Worm (Caenorhabditis elegans) whole organism, L1 larva: Measurements from ENCODE around the gene cwf-19L1.

Experiments used
- C34B4.2 ChIP-seq: sonication (generic microtip); optimal IDR thresholded peaks from 2 replicates; lab custom pipeline; 2017; ENCODE audit warnings: mild to moderate bottlenecking, missing genetic modification characterization, missing compliant biosample characterization
- F16B12.6 ChIP-seq: fragments of 150-350 bp; optimal IDR thresholded peaks from 2 replicates; lab custom pipeline; 2014; ENCODE audit warnings: missing biosample characterization, missing genetic modification characterization
- blmp-1 ChIP-seq: fragments of 150-350 bp; optimal IDR thresholded peaks from 2 replicates; lab custom pipeline; 2014; ENCODE audit warnings: missing biosample characterization, missing genetic modification characterization
- dpl-1 ChIP-seq, 3 experiments: fragments of 150-350 bp in 2 of 3; sonication (generic microtip) in 1 of 3; optimal IDR thresholded peaks; 2 replicates each; lab custom pipeline; 2014 to 2017; ENCODE audit warnings: missing biosample characterization in 3 of 3, missing genetic modification characterization in 3 of 3, missing genetic modification reagents in 3 of 3
- efl-1 ChIP-seq, 4 experiments: fragments of 150-350 bp; optimal IDR thresholded peaks in 3 of 4; peaks in 1 of 4; 1 replicate in 1 of 4; 2 replicates in 3 of 4; lab custom pipeline; 2014; ENCODE audit warnings: missing biosample characterization in 2 of 4, missing genetic modification characterization in 2 of 4, missing genetic modification reagents in 2 of 4
- efl-3 ChIP-seq: fragments of 200-800 bp; sonication (Bioruptor generic); optimal IDR thresholded peaks from 2 replicates; lab custom pipeline; 2018; ENCODE audit warnings: mild to moderate bottlenecking, missing genetic modification characterization, missing compliant biosample characterization
- egl-27 ChIP-seq, 2 experiments: fragments of 150-350 bp in 1 of 2; sonication (generic microtip); optimal IDR thresholded peaks; 3 replicates each; lab custom pipeline; 2017 to 2018; ENCODE audit warnings: missing biosample characterization in 2 of 2, missing genetic modification characterization in 2 of 2, missing genetic modification reagents in 2 of 2
- elt-2 ChIP-seq: sonication (generic microtip); optimal IDR thresholded peaks from 2 replicates; lab custom pipeline; 2016; ENCODE audit warnings: missing genetic modification characterization, mild to moderate bottlenecking, inconsistent platforms, missing compliant biosample characterization, missing genetic modification reagents
- fkh-8 ChIP-seq: sonication (generic microtip); optimal IDR thresholded peaks from 2 replicates; lab custom pipeline; 2016; ENCODE audit warnings: mild to moderate bottlenecking, missing genetic modification characterization, missing compliant biosample characterization
- grh-1 ChIP-seq: fragments of 200-800 bp; sonication (Bioruptor generic); IDR thresholded peaks from 2 replicates; pipeline ENCODE4 v1.3.6; 2022; ENCODE audit warnings: missing genetic modification reagents, missing genetic modification characterization, missing compliant biosample characterization
- hlh-4 ChIP-seq: sonication (generic microtip); optimal IDR thresholded peaks from 2 replicates; lab custom pipeline; 2016; ENCODE audit warnings: mild to moderate bottlenecking, missing genetic modification characterization, missing compliant biosample characterization
- jun-1 ChIP-seq: fragments of 150-350 bp; optimal IDR thresholded peaks from 2 replicates; lab custom pipeline; 2014; ENCODE audit warnings: missing biosample characterization, missing genetic modification reagents, missing genetic modification characterization
- lin-14 ChIP-seq: fragments of 200-800 bp; sonication (Bioruptor generic); optimal IDR thresholded peaks from 2 replicates; lab custom pipeline; 2018; ENCODE audit warnings: mild to moderate bottlenecking, missing genetic modification characterization, moderate library complexity, missing compliant biosample characterization
- lin-35 ChIP-seq, 2 experiments: fragments of 150-350 bp; optimal IDR thresholded peaks; 2 replicates each; lab custom pipeline; 2014; ENCODE audit warnings: missing biosample characterization in 2 of 2, missing genetic modification characterization in 2 of 2, missing genetic modification reagents in 2 of 2
- lsy-2 ChIP-seq, 2 experiments: fragments of 150-350 bp; optimal IDR thresholded peaks; 2 replicates each; lab custom pipeline; 2014; ENCODE audit warnings: missing biosample characterization in 2 of 2, missing genetic modification characterization in 2 of 2
- mdl-1 ChIP-seq, 2 experiments: fragments of 150-350 bp; optimal IDR thresholded peaks; 2 replicates each; lab custom pipeline; 2014 to 2017; ENCODE audit warnings: missing biosample characterization in 2 of 2, missing genetic modification characterization in 2 of 2, inconsistent platforms in 1 of 2
- mep-1 ChIP-seq: fragments of 150-350 bp; optimal IDR thresholded peaks from 2 replicates; lab custom pipeline; 2014; ENCODE audit warnings: missing biosample characterization, missing genetic modification characterization
- nhr-12 ChIP-seq: sonication (generic microtip); optimal IDR thresholded peaks from 2 replicates; lab custom pipeline; 2017; ENCODE audit warnings: missing biosample characterization, missing genetic modification characterization
- nhr-20 ChIP-seq: sonication (generic microtip); optimal IDR thresholded peaks from 2 replicates; lab custom pipeline; 2016; ENCODE audit warnings: mild to moderate bottlenecking, missing genetic modification characterization, missing compliant biosample characterization
- nhr-237 ChIP-seq: fragments of 150-350 bp; optimal IDR thresholded peaks from 2 replicates; lab custom pipeline; 2014; ENCODE audit warnings: missing biosample characterization, missing genetic modification characterization
- nhr-28 ChIP-seq: fragments of 150-350 bp; optimal IDR thresholded peaks from 2 replicates; lab custom pipeline; 2014; ENCODE audit warnings: missing biosample characterization, missing genetic modification characterization
- nhr-47 ChIP-seq: sonication (generic microtip); optimal IDR thresholded peaks from 2 replicates; lab custom pipeline; 2016; ENCODE audit warnings: mild to moderate bottlenecking, missing genetic modification characterization, moderate library complexity, missing compliant biosample characterization
- nhr-71 ChIP-seq: sonication (generic microtip); optimal IDR thresholded peaks from 2 replicates; lab custom pipeline; 2016; ENCODE audit warnings: mild to moderate bottlenecking, missing genetic modification characterization, moderate library complexity, missing compliant biosample characterization
- nhr-77 ChIP-seq: fragments of 150-350 bp; optimal IDR thresholded peaks from 2 replicates; lab custom pipeline; 2014; ENCODE audit warnings: missing biosample characterization, missing genetic modification characterization
- nhr-85 ChIP-seq: sonication (generic microtip); peaks from one replicate; lab custom pipeline; 2016; ENCODE audit warnings: missing genetic modification characterization, inconsistent platforms, missing compliant biosample characterization
- nhr-90 ChIP-seq: sonication (generic microtip); optimal IDR thresholded peaks from 2 replicates; lab custom pipeline; 2016; ENCODE audit warnings: mild to moderate bottlenecking, missing genetic modification characterization, missing compliant biosample characterization; ENCODE audit not compliant: poor library complexity
- skn-1 ChIP-seq: fragments of 150-350 bp; optimal IDR thresholded peaks from 2 replicates; lab custom pipeline; 2014; ENCODE audit warnings: missing biosample characterization, missing genetic modification characterization
- snu-23 ChIP-seq: sonication (generic microtip); optimal IDR thresholded peaks from 2 replicates; lab custom pipeline; 2016; ENCODE audit warnings: missing genetic modification characterization, missing compliant biosample characterization
- tbx-2 ChIP-seq: sonication (generic microtip); optimal IDR thresholded peaks from 2 replicates; lab custom pipeline; 2016; ENCODE audit warnings: missing genetic modification characterization, missing compliant biosample characterization
- unc-30 ChIP-seq: sonication (generic microtip); optimal IDR thresholded peaks from 2 replicates; lab custom pipeline; 2017; ENCODE audit warnings: missing biosample characterization, missing genetic modification characterization
- unc-86 ChIP-seq: sonication (generic microtip); optimal IDR thresholded peaks from 2 replicates; lab custom pipeline; 2016; ENCODE audit warnings: missing genetic modification characterization, missing compliant biosample characterization
- vab-15 ChIP-seq: sonication (generic microtip); optimal IDR thresholded peaks from 2 replicates; lab custom pipeline; 2017; ENCODE audit warnings: missing genotype, mild to moderate bottlenecking, missing genetic modification characterization, missing compliant biosample characterization
- xbp-1 ChIP-seq: sonication (generic microtip); optimal IDR thresholded peaks from 2 replicates; lab custom pipeline; 2016; ENCODE audit warnings: missing genetic modification characterization, missing compliant biosample characterization
- zip-4 ChIP-seq: fragments of 200-800 bp; sonication (Bioruptor generic); optimal IDR thresholded peaks from 2 replicates; lab custom pipeline; 2018; ENCODE audit warnings: mild to moderate bottlenecking, missing genetic modification characterization, moderate library complexity, missing compliant biosample characterization
- ztf-4 ChIP-seq: fragments of 150-350 bp; optimal IDR thresholded peaks from 2 replicates; lab custom pipeline; 2014; ENCODE audit warnings: missing biosample characterization, missing genetic modification characterization

cwf-19L1 gene

DNA sequence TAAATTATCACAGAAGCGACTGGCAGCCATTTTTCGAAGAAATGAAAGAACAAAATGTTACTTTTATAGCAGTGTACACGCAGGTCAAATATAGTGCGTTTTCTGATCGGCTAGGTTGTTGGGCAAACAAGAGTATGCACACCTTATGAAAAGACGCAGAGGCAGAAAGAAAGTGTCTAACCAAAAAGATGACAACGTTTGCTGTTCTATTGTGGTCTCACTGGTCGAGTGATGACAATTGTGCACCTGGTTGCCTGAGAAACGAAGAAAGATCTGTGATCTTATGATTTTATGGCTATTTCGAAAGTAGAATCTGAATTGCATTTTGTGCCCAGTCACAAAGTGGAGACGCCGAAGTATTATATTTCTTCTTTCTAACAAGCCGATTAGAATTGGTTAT, 2.9 kb downstream of the cwf-19L1 start, which contains the start of gene F17A9.4:
F17A9.4 (minus strand) TSS at position 97 of the 400 bp plus-strand sequence.
- TF ChIP-seq nhr-77 (tag; lab: Kevin White, UChicago) (peak; percentile 0), elt-2 (tag; lab: Kevin White, UChicago) (peak; percentile 64), xbp-1 (tag; lab: Kevin White, UChicago) (peak; percentile 49), nhr-20 (tag; lab: Kevin White, UChicago) (peak; percentile 76), skn-1 (tag; lab: Kevin White, UChicago) (peak; percentile 93), snu-23 (GFP tag; lab: Kevin White, UChicago) (peak; percentile 23), nhr-47 (tag; lab: Kevin White, UChicago) (peak; percentile 45), vab-15 (no peak), lin-14 (GFP tag; lab: Kevin White, UChicago) (peak; percentile 70), grh-1 (GFP tag; lab: Robert Waterston, UW) (no peak), nhr-71 (tag; lab: Kevin White, UChicago) (peak; percentile 67), nhr-28 (tag; lab: Kevin White, UChicago) (no peak), lin-35 (GFP tag; optimal IDR thresholded peaks at IDR 0.05; lab: Kevin White, UChicago) (peak; percentile 14 to 44), jun-1 (no peak), fkh-8 (tag; lab: Kevin White, UChicago) (peak; percentile 74), mep-1 (tag; lab: Kevin White, UChicago) (no peak), nhr-85 (tag; lab: Kevin White, UChicago) (peak; percentile 81), blmp-1 (peak; percentile 44), mdl-1 (tag; optimal IDR thresholded peaks at IDR 0.05; lab: Kevin White, UChicago) (no peak), efl-1 (optimal IDR thresholded peaks at IDR 0.05; lab: Kevin White, UChicago) (peak; percentile 22 to 34), efl-1 (GFP tag; optimal IDR thresholded peaks at IDR 0.05 in 1 of 2; lab: Kevin White, UChicago) (no peak), lsy-2 (tag; optimal IDR thresholded peaks at IDR 0.05; lab: Kevin White, UChicago) (peak in 1 of 2 experiments; percentile 30), dpl-1 (GFP tag; optimal IDR thresholded peaks at IDR 0.05; lab: Kevin White, UChicago) (peak in 1 of 3 experiments; percentile 2)

DNA sequence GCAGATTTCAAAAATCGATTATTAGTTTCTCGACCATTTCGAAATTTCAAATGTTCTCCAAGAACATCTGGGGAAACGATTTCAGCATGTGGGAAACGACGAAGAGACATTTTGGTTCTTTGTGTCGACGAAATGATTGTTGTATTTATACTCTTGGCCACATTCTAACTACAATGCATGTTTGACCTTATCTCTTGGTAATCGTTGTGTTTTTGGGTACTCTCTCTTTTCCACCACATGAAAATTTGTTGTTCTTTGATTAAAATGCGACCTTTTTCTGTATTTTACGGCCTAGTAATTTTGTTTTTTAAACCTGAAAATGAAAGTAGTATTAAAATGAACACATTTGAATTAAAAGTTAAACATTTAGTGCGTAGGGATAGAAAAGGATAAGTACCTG, 5.2 kb downstream of the cwf-19L1 start, which contains the start of gene F17A9.5:
F17A9.5 (minus strand) TSS at position 175 of the 400 bp plus-strand sequence.
- TF ChIP-seq unc-30 (tag; lab: Kevin White, UChicago) (no peak), tbx-2 (tag; lab: Kevin White, UChicago) (no peak), snu-23 (GFP tag; lab: Kevin White, UChicago) (no peak), efl-1 (optimal IDR thresholded peaks at IDR 0.05; lab: Kevin White, UChicago) (no peak), efl-1 (GFP tag; optimal IDR thresholded peaks at IDR 0.05 in 1 of 2; lab: Kevin White, UChicago) (peak in 1 of 2 experiments; percentile 81), hlh-4 (tag; lab: Kevin White, UChicago) (no peak), vab-15 (no peak), nhr-20 (tag; lab: Kevin White, UChicago) (peak; percentile 53), efl-3 (GFP tag; lab: Kevin White, UChicago) (no peak), nhr-71 (tag; lab: Kevin White, UChicago) (no peak), ztf-4 (tag; lab: Kevin White, UChicago) (no peak), lin-14 (GFP tag; lab: Kevin White, UChicago) (no peak)

DNA sequence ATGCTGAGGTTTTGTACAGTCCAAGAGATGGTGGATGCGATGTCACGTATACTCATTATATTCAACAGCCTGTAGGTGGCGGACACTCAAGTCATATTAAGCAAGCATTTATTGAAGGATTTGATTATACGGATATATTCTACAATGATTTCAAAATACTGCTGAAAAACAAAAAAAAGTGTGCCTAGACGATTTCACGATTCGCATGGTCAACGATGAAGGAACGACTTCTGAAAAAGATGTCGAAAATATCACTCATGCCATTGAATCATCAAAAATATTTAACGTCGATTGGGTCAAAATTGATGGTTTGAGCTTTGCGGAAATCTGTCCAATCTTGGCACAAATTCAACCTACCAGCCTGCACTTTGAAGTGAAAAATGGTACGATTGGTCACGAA, 9.4 kb downstream of the cwf-19L1 start:
- TF ChIP-seq nhr-237 (tag; lab: Kevin White, UChicago) (no peak), nhr-20 (tag; lab: Kevin White, UChicago) (no peak), C34B4.2 (tag; lab: Kevin White, UChicago) (no peak), nhr-90 (tag; lab: Kevin White, UChicago) (no peak), egl-27 (tag; optimal IDR thresholded peaks at IDR 0.05; lab: Kevin White, UChicago) (no peak), F16B12.6 (tag; lab: Kevin White, UChicago) (no peak), nhr-12 (tag; lab: Kevin White, UChicago) (no peak), unc-86 (tag; lab: Kevin White, UChicago) (no peak), dpl-1 (GFP tag; optimal IDR thresholded peaks at IDR 0.05; lab: Kevin White, UChicago) (no peak), grh-1 (GFP tag; lab: Robert Waterston, UW) (no peak), zip-4 (GFP tag; lab: Kevin White, UChicago) (no peak)
- TF ChIP-seq, all 84 proteins: peak for 0
